Fruit fly (Drosophila melanogaster): Measurements from ENCODE around the gene AANATL2.
A peak's percentile ranks its signal among the peaks of the same experiment; 100 is the strongest.

AANATL2 gene

dm6 chr2L:6218669-6219406, 36.8 kb upstream of the AANATL2 start (continued):
- TF ChIP-seq CG15601 (tag; optimal IDR thresholded peaks at IDR 0.05) (no peak), CG12104 (GFP tag; optimal IDR thresholded peaks at IDR 0.05) (no peak), Ravus (GFP tag; IDR thresholded peaks at IDR 0.05) (no peak), eve (GFP tag; optimal IDR thresholded peaks at IDR 0.05) (no peak), BEAF-32 (GFP tag; optimal IDR thresholded peaks at IDR 0.05) (peak; percentile 29), Med (GFP tag) (peak; percentile 55), CG14050 (GFP tag; IDR thresholded peaks at IDR 0.05) (no peak), CG1602 (GFP tag; optimal IDR thresholded peaks at IDR 0.05) (no peak), CG33557 (GFP tag; optimal IDR thresholded peaks at IDR 0.05) (no peak), CG16863 (GFP tag; optimal IDR thresholded peaks at IDR 0.05) (no peak), Poxn (GFP tag; IDR thresholded peaks at IDR 0.05) (no peak), CG31224 (GFP tag; IDR thresholded peaks at IDR 0.05) (no peak), sens (GFP tag) (peak; percentile 64), emc (GFP tag; optimal IDR thresholded peaks at IDR 0.05) (no peak), crp (GFP tag; optimal IDR thresholded peaks at IDR 0.05) (no peak), Tbp (GFP tag; optimal IDR thresholded peaks at IDR 0.05) (no peak), Blimp-1 (GFP tag; optimal IDR thresholded peaks at IDR 0.05) (peak; percentile 74), sqz (GFP tag; optimal IDR thresholded peaks at IDR 0.05) (peak; percentile 54), gfzf (GFP tag; optimal IDR thresholded peaks at IDR 0.05) (no peak), bab2 (GFP tag; optimal IDR thresholded peaks at IDR 0.05) (no peak), Doc2 (GFP tag; IDR thresholded peaks at IDR 0.05) (no peak), sc (optimal IDR thresholded peaks at IDR 0.05) (no peak), sc (GFP tag; optimal IDR thresholded peaks at IDR 0.05) (no peak), CG11560 (tag; IDR thresholded peaks at IDR 0.05) (no peak), CG10274 (GFP tag; optimal IDR thresholded peaks at IDR 0.05) (no peak), Six4 (GFP tag; optimal IDR thresholded peaks at IDR 0.05) (no peak), btn (GFP tag; optimal IDR thresholded peaks at IDR 0.05) (no peak), Sry-δ (GFP tag; optimal IDR thresholded peaks at IDR 0.05) (peak; percentile 14), Antp (GFP tag; optimal IDR thresholded peaks at IDR 0.05) (no peak), CG8388 (GFP tag; optimal IDR thresholded peaks at IDR 0.05) (no peak), grau (tag; optimal IDR thresholded peaks at IDR 0.05) (no peak), HmgZ (tag; optimal IDR thresholded peaks at IDR 0.05) (no peak), croc (GFP tag; conservative IDR thresholded peaks at IDR 0.05) (no peak), usp (GFP tag; optimal IDR thresholded peaks at IDR 0.05) (no peak), mld (GFP tag; IDR thresholded peaks at IDR 0.05; ENCODE audit: partially characterized antibody) (no peak), chinmo (GFP tag; IDR thresholded peaks at IDR 0.05; ENCODE audit: partially characterized antibody) (no peak), CG4730 (GFP tag; IDR thresholded peaks at IDR 0.05) (no peak), CG18599 (GFP tag; optimal IDR thresholded peaks at IDR 0.05) (no peak), CG6689 (GFP tag; IDR thresholded peaks at IDR 0.05) (peak; percentile 24; the same call in 1 of the 2 replicates), insv (GFP tag; optimal IDR thresholded peaks at IDR 0.05) (no peak), CG7786 (GFP tag; optimal IDR thresholded peaks at IDR 0.05) (no peak), gsb (GFP tag; IDR thresholded peaks at IDR 0.05) (no peak), z (GFP tag; IDR thresholded peaks at IDR 0.05) (no peak), disco-r (GFP tag; optimal IDR thresholded peaks at IDR 0.05) (no peak), Atf-2 (GFP tag; optimal IDR thresholded peaks at IDR 0.05) (no peak), inv (GFP tag; IDR thresholded peaks at IDR 0.05; ENCODE audit: partially characterized antibody) (no peak), PHDP (tag; optimal IDR thresholded peaks at IDR 0.05) (no peak)

Measured in whole organism, embryonic.